Worm (Caenorhabditis elegans) whole organism, L2 larva: ENCODE measurements around the gene vha-11.

Experiments used
- F13H6.1 ChIP-seq: sonication (generic microtip); optimal IDR thresholded peaks from 2 replicates; lab custom pipeline; 2016; ENCODE audit warnings: missing genetic modification characterization, missing compliant biosample characterization
- blmp-1 ChIP-seq: sonication (generic microtip); optimal IDR thresholded peaks from 2 replicates; lab custom pipeline; 2017; ENCODE audit warnings: missing genetic modification characterization, mild to moderate bottlenecking, missing compliant biosample characterization, antibody characterized with exemption, moderate library complexity; ENCODE audit not compliant: insufficient read depth
- mab-5 ChIP-seq: fragments of 150-350 bp; optimal IDR thresholded peaks from 2 replicates; lab custom pipeline; 2014; ENCODE audit warnings: missing biosample characterization, missing genetic modification characterization
- nhr-12 ChIP-seq: fragments of 150-350 bp; optimal IDR thresholded peaks from 2 replicates; lab custom pipeline; 2014; ENCODE audit warnings: missing biosample characterization, missing genetic modification characterization
- nhr-237 ChIP-seq: fragments of 150-350 bp; optimal IDR thresholded peaks from 2 replicates; lab custom pipeline; 2014; ENCODE audit warnings: missing biosample characterization, missing genetic modification characterization
- nhr-25 ChIP-seq: fragments of 150-350 bp; sonication (generic microtip); optimal IDR thresholded peaks from 3 replicates; lab custom pipeline; 2014; ENCODE audit warnings: missing biosample characterization, missing genetic modification characterization
- nhr-6 ChIP-seq: fragments of 150-350 bp; optimal IDR thresholded peaks from 2 replicates; lab custom pipeline; 2014; ENCODE audit warnings: missing biosample characterization, missing genetic modification characterization
- sma-9 ChIP-seq, 2 experiments: fragments of 150-350 bp in 1 of 2; sonication (generic microtip) in 1 of 2; optimal IDR thresholded peaks; 2 replicates each; lab custom pipeline; 2014 to 2016; ENCODE audit warnings: missing genetic modification characterization in 2 of 2, mild to moderate bottlenecking in 1 of 2, missing biosample characterization in 1 of 2, missing compliant biosample characterization in 1 of 2, missing genetic modification reagents in 1 of 2, moderate library complexity in 1 of 2
- snpc-4 ChIP-seq: fragments of 150-350 bp; optimal IDR thresholded peaks from 2 replicates; lab custom pipeline; 2014; ENCODE audit warnings: missing biosample characterization, missing genetic modification characterization

- no peak for TF ChIP-seq nhr-12 (tag; lab: Kevin White, UChicago)
- peak; percentile 13 for TF ChIP-seq nhr-25 (tag; lab: Kevin White, UChicago)
- TF ChIP-seq sma-9 (GFP tag; optimal IDR thresholded peaks at IDR 0.05; lab: Kevin White, UChicago), result no peak
- TF ChIP-seq sma-9 (tag; optimal IDR thresholded peaks at IDR 0.05; lab: Kevin White, UChicago), result no peak
- TF ChIP-seq blmp-1, result no peak
- no peak for TF ChIP-seq nhr-6
- TF ChIP-seq F13H6.1 (tag; lab: Kevin White, UChicago), result no peak
- no peak for TF ChIP-seq nhr-237
- TF ChIP-seq mab-5 (tag; lab: Kevin White, UChicago), result no peak
- TF ChIP-seq snpc-4 (tag; lab: Kevin White, UChicago), result no peak
Measured at ce11 chrIV:2314862-2315261, 495 bp upstream of the vha-11 start.
